Worm (Caenorhabditis elegans): ENCODE data around the gene lgc-30.
A peak's percentile ranks its signal among the peaks of the same experiment; 100 is the strongest.

lgc-30 gene

DNA sequence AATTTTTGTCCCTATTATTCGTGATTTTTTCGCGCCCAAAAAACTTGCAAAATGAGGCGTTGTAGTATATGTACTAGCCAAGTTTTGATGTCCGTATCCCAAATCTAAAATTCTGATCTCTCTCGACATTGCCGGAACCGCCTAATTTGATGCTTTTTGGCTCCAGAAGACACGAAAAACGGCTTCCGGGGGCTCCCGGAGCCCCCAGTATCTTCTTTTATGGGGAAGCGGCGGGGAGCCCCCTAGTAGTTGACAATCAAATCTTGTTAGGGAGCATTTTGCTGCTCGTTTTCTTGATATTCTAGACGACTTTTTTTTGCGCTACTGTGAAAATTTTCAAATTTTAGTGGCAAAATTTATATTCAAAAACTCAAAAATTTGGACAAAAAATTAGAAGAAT, 26.9 kb downstream of the lgc-30 start:
- TF ChIP-seq unc-42 (tag; optimal IDR thresholded peaks at IDR 0.05) (peak; percentile 65), unc-3 (GFP tag; conservative IDR thresholded peaks at IDR 0.05) (no peak), unc-3 (tag; optimal IDR thresholded peaks at IDR 0.05) (no peak)

DNA sequence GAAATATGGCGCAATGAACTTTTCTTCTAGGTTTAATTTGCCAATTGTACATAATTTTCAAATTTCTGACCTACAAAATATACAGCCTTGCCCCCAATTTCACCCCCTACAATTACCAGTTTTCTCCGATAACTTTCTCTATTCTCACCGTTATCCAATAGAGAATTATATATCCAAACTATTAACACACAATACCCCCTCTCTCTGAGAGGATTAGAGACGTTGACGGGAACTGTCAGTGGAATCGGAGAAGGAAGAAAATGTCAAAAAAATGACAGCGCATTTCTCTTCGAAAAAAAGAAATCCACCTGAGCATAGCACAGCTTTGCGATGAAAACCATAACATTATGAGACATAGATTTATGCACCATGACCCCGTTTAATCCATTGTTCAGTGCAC, 28.5 kb downstream of the lgc-30 start:
- no peak for TF ChIP-seq unc-55 (GFP tag; optimal IDR thresholded peaks at IDR 0.05)

DNA sequence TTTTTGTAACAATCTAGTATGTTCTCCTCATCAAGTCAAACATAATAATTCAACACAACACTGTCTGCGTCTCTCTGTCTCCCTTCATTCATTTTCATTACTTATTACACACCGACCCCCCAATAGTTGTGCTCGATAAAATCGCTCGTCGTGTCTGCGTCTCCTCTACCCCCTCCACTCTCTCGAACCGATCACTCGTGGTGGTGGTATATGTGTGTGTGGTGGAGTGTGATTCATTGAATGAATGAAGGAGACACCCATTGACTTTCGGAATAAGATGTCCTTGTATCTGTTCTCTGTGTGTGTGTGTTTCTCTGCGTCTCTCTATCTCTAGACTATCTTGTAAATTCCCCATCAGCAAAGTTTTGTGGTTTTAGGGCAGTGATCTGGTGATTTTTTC, 33.1 kb downstream of the lgc-30 start:
- TF ChIP-seq dve-1 (tag; optimal IDR thresholded peaks at IDR 0.05) (peak; percentile 36), nfya-1 (tag; optimal IDR thresholded peaks at IDR 0.05) (peak; percentile 82), hlh-30 (tag; optimal IDR thresholded peaks at IDR 0.05; ENCODE audit: insufficient read depth) (peak; percentile 90), ets-4 (tag; optimal IDR thresholded peaks at IDR 0.05) (no peak), tbx-2 (tag; optimal IDR thresholded peaks at IDR 0.05) (peak; percentile 61), rnt-1 (tag; optimal IDR thresholded peaks at IDR 0.05) (peak; percentile 92), unc-86 (tag; optimal IDR thresholded peaks at IDR 0.05) (no peak), ceh-22 (tag; optimal IDR thresholded peaks at IDR 0.05) (no peak), fkh-6 (tag; optimal IDR thresholded peaks at IDR 0.05) (no peak), ceh-18 (tag; optimal IDR thresholded peaks at IDR 0.05) (peak; percentile 55), odd-2 (tag; optimal IDR thresholded peaks at IDR 0.05) (no peak), dmd-4 (tag; optimal IDR thresholded peaks at IDR 0.05; ENCODE audit: borderline replicate concordance) (no peak), tbx-7 (tag; optimal IDR thresholded peaks at IDR 0.05) (no peak), ceh-31 (tag; optimal IDR thresholded peaks at IDR 0.05) (peak; percentile 62), nhr-232 (tag; optimal IDR thresholded peaks at IDR 0.05) (no peak), ama-1 (optimal IDR thresholded peaks at IDR 0.05) (no peak), pat-9 (tag; optimal IDR thresholded peaks at IDR 0.05) (peak; percentile 18), ceh-34 (tag; optimal IDR thresholded peaks at IDR 0.05) (peak; percentile 2), unc-55 (GFP tag; optimal IDR thresholded peaks at IDR 0.05) (peak; percentile 45)

DNA sequence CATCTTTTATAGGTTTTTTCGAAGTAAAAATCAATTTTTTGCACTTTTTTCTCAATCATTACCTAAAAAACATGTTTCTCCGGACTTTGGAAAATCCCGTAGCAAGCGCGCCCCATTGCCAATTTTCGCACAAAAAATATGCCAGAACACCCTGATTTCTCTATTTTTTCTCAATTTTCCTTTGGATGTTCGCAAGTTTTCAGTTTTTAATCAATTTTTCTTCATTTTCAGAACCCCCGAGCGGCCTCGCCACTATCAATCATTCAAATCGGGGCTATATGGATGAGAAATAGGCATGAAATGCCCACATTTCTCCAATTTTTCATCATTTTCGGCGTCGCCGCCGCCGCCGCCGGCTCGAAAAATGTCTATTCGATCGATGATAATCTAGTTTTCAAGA, 34.5 kb downstream of the lgc-30 start, which contains the start of gene plx-1:
plx-1 (plus strand) TSS at position 301 of the 400 bp plus-strand sequence.
- TF ChIP-seq K02D7.2 (tag; optimal IDR thresholded peaks at IDR 0.05) = no peak
- TF ChIP-seq Y22D7AL.16 (tag; optimal IDR thresholded peaks at IDR 0.05) = no peak
- no peak for TF ChIP-seq fkh-10 (GFP tag; optimal IDR thresholded peaks at IDR 0.05)
- no peak for TF ChIP-seq nhr-232 (tag; optimal IDR thresholded peaks at IDR 0.05)

DNA sequence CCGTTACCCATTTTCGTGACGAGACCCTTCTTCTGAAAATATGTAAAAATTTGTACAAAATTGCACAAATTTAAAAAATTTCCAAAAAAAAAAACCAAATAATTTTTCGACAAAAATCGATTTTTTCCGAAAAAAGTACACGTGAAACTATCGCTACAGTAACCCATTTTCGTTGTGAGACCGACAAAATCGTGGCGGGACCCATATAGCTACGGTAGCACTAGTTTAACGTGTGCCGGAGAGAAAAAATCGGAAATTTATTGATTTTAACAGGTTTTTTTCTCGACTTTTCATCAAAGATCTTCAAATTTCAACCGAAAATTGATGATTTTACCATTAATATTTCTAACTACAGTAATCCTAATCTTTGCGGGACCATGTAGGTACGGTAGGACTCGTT, 35.5 kb downstream of the lgc-30 start:
- TF ChIP-seq rnt-1 (tag; optimal IDR thresholded peaks at IDR 0.05) (no peak), pqm-1 (tag; optimal IDR thresholded peaks at IDR 0.05) (no peak), che-1 (tag; optimal IDR thresholded peaks at IDR 0.05) (no peak)

DNA sequence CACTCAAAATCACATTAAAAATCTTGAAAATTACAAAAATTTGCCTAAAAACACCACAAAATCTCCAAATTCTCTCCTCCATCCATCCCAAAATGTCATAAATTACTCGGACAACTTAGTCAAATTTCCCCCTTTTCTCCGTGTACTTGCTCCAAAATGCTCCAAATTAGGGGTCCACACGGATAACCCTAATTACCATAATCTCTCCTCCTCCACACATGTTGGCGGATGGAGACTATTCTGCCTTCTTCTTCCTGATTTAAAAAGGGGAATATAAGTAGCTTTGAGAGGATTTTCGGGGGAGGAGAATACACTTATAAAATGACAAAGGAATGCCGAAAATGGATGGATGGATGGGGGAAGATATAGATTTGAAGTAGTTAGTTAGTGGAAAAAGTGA, 37.2 kb downstream of the lgc-30 start:
- TF ChIP-seq ceh-6 (GFP tag; optimal IDR thresholded peaks at IDR 0.05) (no peak), nfya-1 (tag; optimal IDR thresholded peaks at IDR 0.05) (no peak), unc-3 (GFP tag; conservative IDR thresholded peaks at IDR 0.05) (no peak), unc-3 (tag; optimal IDR thresholded peaks at IDR 0.05) (no peak), ceh-19 (GFP tag; optimal IDR thresholded peaks at IDR 0.05) (no peak), unc-42 (tag; optimal IDR thresholded peaks at IDR 0.05) (peak; percentile 81), madf-2 (tag; optimal IDR thresholded peaks at IDR 0.05) (no peak), sox-2 (GFP tag; IDR thresholded peaks at IDR 0.05) (no peak)

DNA sequence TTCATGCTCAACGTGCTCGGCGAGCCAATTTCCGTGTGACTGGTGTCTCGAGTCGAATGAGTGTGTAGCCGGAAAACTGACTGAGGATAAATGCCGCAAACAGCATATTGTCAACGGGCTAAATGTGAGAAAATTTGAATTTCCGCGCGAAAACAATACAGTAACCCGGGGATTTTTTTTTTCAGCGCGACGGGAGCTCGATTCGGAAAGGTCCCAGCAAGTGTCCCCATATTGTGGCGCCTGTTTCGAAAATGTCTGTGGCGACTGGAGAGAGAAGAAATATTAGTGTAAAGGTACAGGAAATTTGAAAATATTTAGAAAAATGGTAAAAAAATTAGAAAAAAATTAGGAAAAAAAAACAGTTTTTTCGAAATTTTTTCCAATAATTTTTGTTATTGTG, 46.4 kb downstream of the lgc-30 start:
- TF ChIP-seq hlh-6 (tag; optimal IDR thresholded peaks at IDR 0.05) = no peak
- no peak for TF ChIP-seq ceh-30 (tag; optimal IDR thresholded peaks at IDR 0.05)
- no peak for TF ChIP-seq pha-4 (tag; optimal IDR thresholded peaks at IDR 0.05)
- no peak for TF ChIP-seq zip-5 (tag; optimal IDR thresholded peaks at IDR 0.05)
- no peak for TF ChIP-seq pqm-1 (tag; optimal IDR thresholded peaks at IDR 0.05)
- no peak for TF ChIP-seq ref-2 (tag; optimal IDR thresholded peaks at IDR 0.05)

All from whole organism, late embryonic.